Worm (Caenorhabditis elegans): ENCODE data around the gene C35D6.3.
A peak's percentile ranks its signal among the peaks of the same experiment; 100 is the strongest.

The C35D6.3 gene

DNA sequence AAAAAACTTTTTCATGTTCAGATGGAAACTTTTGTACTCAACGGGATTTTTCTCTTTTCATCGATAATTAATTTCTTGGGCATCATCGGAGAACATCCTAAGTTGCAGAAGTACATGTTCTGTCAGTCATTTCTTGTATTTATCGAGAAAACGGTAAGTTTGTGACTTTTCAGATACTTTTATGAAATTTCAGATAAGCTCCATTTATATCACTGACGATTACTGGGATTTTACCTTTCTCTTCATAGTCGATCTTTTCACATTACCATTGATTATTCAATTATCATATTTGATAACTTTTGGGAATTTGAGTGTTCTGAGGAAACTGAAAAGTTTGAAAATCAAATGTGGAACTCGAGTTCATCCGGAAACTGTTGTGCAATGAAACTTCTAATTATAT, 22.0 kb upstream of the C35D6.3 start, which contains the start of gene srz-105:
TSS of gene srz-105 (plus strand) at position 301 of the 400 bp plus-strand sequence.
- TF ChIP-seq pes-1 (GFP tag; IDR thresholded peaks at IDR 0.05), result no peak
- TF ChIP-seq ceh-36 (tag; optimal IDR thresholded peaks at IDR 0.05), result no peak
- TF ChIP-seq tra-4 (tag; optimal IDR thresholded peaks at IDR 0.05), result no peak
- no peak for TF ChIP-seq flt-1 (GFP tag; IDR thresholded peaks at IDR 0.05)
- no peak for TF ChIP-seq hnd-1 (tag; optimal IDR thresholded peaks at IDR 0.05)
- no peak for TF ChIP-seq ets-7 (tag; optimal IDR thresholded peaks at IDR 0.05)
- TF ChIP-seq tbx-37 (GFP tag; conservative IDR thresholded peaks at IDR 0.05), result no peak
- TF ChIP-seq B0310.2 (tag; optimal IDR thresholded peaks at IDR 0.05), result no peak
- TF ChIP-seq scrt-1 (GFP tag; IDR thresholded peaks at IDR 0.05), result no peak
- TF ChIP-seq F13C5.2 (tag; optimal IDR thresholded peaks at IDR 0.05), result no peak
- no peak for TF ChIP-seq aly-1 (tag; optimal IDR thresholded peaks at IDR 0.05)

DNA sequence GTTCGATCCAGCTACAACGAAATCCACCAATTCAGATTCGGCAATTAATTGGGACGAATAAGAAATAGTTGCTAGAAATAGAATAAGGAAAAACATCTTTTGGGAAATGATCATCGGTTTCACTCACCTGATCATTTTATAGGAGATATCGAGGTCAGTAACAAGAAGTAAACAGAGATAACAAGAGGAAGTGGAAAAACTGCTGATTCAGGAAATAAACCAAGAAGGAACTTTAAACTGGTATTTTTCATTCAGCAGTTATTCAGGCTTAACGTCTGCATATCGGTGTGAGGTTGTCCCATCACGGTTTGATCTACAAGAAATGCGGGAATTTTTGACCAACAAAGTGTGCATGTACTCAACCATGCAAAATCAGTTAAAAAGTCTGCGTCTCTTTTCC, 18.1 kb upstream of the C35D6.3 start, which contains the start of gene K03D3.2:
TSS of gene K03D3.2 (minus strand) at position 101 of the 400 bp plus-strand sequence.
- TF ChIP-seq tbx-37 (GFP tag; conservative IDR thresholded peaks at IDR 0.05) (no peak), aly-1 (tag; optimal IDR thresholded peaks at IDR 0.05) (no peak), ceh-36 (tag; optimal IDR thresholded peaks at IDR 0.05) (no peak), F13C5.2 (tag; optimal IDR thresholded peaks at IDR 0.05) (no peak), B0310.2 (tag; optimal IDR thresholded peaks at IDR 0.05) (no peak), hmbx-1 (tag; optimal IDR thresholded peaks at IDR 0.05) (no peak), sea-1 (GFP tag; conservative IDR thresholded peaks at IDR 0.05) (no peak), scrt-1 (GFP tag; IDR thresholded peaks at IDR 0.05) (no peak), pes-1 (GFP tag; IDR thresholded peaks at IDR 0.05) (no peak), hnd-1 (tag; optimal IDR thresholded peaks at IDR 0.05) (no peak), flt-1 (GFP tag; IDR thresholded peaks at IDR 0.05) (no peak), tbx-11 (GFP tag; IDR thresholded peaks at IDR 0.05) (no peak), tra-4 (tag; optimal IDR thresholded peaks at IDR 0.05) (no peak), ceh-13 (GFP tag; optimal IDR thresholded peaks at IDR 0.05) (no peak), ets-7 (tag; optimal IDR thresholded peaks at IDR 0.05) (no peak), ama-1 (optimal IDR thresholded peaks at IDR 0.05) (no peak), hmg-4 (GFP tag; optimal IDR thresholded peaks at IDR 0.05) (no peak)

DNA sequence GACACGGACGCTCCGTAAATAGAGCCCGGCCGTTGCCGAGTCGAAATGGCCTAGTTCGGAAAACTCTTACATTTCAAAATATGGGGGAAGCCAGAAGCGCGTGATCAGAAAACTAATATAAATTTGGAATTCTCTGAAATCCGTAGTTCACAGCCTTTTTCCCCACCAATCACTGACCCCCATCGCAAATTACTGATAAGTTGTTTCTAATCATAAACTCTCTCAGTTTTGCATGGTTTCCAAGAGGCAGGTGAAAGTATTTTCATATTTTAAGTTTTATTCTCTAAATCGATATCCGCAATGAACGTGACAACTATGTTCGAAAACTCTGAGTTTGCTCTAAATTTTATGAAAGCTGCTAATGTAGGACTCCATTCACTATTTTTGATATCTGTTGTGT, 17.5 kb upstream of the C35D6.3 start, which contains the start of gene srz-74:
TSS of gene srz-74 (plus strand) at position 301 of the 400 bp plus-strand sequence.
- TF ChIP-seq tbx-37 (GFP tag; conservative IDR thresholded peaks at IDR 0.05), result no peak

DNA sequence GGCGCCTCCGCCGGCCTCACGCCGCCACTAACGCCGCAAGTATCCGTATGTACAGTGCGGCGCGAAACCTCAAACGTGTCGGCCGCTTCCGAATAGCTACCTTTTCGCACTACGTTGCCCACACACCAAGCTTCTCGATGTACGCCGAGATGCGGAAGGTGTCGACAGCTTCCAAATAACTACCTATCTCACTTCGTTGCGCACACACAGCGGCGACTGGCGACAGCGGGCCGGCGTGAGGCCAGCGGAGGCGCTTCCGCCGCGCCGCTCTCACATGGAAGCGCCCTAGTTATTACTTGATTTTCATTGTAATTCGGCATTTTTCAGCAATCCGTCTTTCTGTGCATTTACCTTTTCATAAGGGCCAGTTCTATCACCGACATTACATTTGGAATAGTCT, 16.1 kb upstream of the C35D6.3 start:
- 0 out of 2 replicates have a peak, but pooled peaks have one; percentile 5 for TF ChIP-seq sea-1 (GFP tag; conservative IDR thresholded peaks at IDR 0.05)
- TF ChIP-seq tbx-11 (GFP tag; IDR thresholded peaks at IDR 0.05), result no peak

DNA sequence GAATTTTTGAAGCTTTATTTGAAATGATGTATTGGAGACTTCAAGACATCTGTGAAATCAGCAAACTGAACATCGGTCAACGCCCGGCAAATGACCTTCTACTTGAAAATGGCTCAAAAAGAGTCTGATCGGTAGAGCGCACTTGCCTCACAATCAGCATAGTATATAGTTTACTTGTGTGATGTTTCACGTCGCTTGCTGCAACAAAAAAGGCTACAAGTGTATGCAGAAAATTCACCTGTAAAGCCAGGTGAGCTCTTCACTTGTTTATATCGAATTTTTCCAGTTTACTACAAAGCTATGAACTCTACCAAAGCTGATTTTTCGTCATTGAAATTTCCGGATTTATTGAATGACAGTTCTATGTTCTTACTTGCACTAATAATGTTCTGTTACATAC, 14.0 kb upstream of the C35D6.3 start, which contains the start of gene srz-71:
TSS of gene srz-71 (plus strand) at position 301 of the 400 bp plus-strand sequence.
- TF ChIP-seq hmbx-1 (tag; optimal IDR thresholded peaks at IDR 0.05), result no peak
- no peak for TF ChIP-seq hnd-1 (tag; optimal IDR thresholded peaks at IDR 0.05)
- TF ChIP-seq B0310.2 (tag; optimal IDR thresholded peaks at IDR 0.05), result no peak
- no peak for TF ChIP-seq ama-1 (optimal IDR thresholded peaks at IDR 0.05)
- no peak for TF ChIP-seq sea-1 (GFP tag; conservative IDR thresholded peaks at IDR 0.05)
- no peak for TF ChIP-seq ceh-36 (tag; optimal IDR thresholded peaks at IDR 0.05)
- TF ChIP-seq aly-1 (tag; optimal IDR thresholded peaks at IDR 0.05), result no peak

DNA sequence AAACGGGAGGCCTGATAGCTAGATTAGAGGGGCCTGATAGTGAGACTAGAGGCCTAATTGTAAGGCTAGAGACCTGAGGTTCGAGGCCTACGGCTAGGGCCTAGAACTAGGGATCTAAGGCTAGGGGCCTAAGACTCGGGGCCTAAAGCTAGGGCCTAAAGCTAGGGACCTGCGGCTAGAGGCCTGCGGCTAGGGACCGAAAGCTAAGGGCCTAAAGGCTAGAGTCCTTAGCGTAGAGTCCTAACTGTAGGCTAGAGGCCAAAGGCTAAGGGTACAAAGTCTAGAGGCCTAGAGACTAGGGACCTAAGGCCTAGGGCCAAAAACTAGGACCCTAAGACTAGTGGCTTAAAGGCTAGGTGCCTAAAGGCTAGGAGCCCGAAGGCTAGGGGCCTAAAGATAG, 13.5 kb upstream of the C35D6.3 start:
- TF ChIP-seq tra-4 (tag; optimal IDR thresholded peaks at IDR 0.05), result no peak
- no peak for TF ChIP-seq ama-1 (optimal IDR thresholded peaks at IDR 0.05)
- TF ChIP-seq F13C5.2 (tag; optimal IDR thresholded peaks at IDR 0.05), result no peak
- no peak for TF ChIP-seq aly-1 (tag; optimal IDR thresholded peaks at IDR 0.05)
- no peak for TF ChIP-seq ceh-36 (tag; optimal IDR thresholded peaks at IDR 0.05)

DNA sequence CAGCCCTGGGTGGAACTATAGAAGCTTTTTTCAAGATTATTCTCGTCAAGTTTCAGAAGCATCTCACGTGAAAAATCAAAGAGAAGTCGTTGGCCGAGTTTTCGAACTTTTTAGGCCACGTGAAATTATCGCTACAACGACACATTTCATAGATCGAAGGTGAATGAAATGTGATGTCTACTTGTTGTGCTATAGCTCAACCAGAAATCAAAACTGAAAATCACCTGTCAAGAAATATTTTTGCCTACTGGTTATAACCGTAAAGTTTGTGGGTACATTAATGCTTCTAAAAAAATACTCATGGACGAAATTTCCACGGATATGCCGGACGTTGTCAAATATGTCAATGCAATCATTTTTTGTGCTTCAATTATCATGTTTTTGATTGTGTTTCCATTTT, 11.6 kb upstream of the C35D6.3 start, which contains the start of gene srz-38:
TSS of gene srz-38 (plus strand) at position 301 of the 400 bp plus-strand sequence.
- TF ChIP-seq pes-1 (GFP tag; IDR thresholded peaks at IDR 0.05) (no peak), aly-1 (tag; optimal IDR thresholded peaks at IDR 0.05) (no peak), B0310.2 (tag; optimal IDR thresholded peaks at IDR 0.05) (no peak), tra-4 (tag; optimal IDR thresholded peaks at IDR 0.05) (no peak), ceh-36 (tag; optimal IDR thresholded peaks at IDR 0.05) (no peak), flt-1 (GFP tag; IDR thresholded peaks at IDR 0.05) (no peak)

DNA sequence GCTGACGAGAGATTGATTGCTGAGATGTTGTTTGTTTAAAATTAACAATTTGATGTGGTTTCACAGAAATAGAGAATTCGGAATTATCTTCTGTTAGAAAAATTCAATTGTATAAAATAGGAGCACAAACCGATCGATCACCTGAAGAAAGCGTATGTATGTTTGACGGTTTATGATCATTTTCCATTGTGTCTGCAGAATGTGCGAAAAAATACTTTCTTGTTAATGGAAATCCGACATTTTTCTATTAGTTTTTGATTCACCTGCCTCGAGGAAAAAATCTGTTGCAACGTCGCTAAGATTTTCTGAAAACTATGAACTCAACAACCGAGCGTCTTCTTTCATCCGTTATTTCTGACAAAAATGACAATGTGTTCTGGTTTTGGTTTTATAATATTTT, 9.9 kb upstream of the C35D6.3 start, which contains the start of gene C35D6.13:
TSS of gene C35D6.13 (plus strand) at position 301 of the 400 bp plus-strand sequence.
- no peak for TF ChIP-seq ceh-13 (GFP tag; optimal IDR thresholded peaks at IDR 0.05)
- no peak for TF ChIP-seq flt-1 (GFP tag; IDR thresholded peaks at IDR 0.05)
- TF ChIP-seq sea-1 (GFP tag; conservative IDR thresholded peaks at IDR 0.05), result no peak
- no peak for TF ChIP-seq B0310.2 (tag; optimal IDR thresholded peaks at IDR 0.05)
- TF ChIP-seq F13C5.2 (tag; optimal IDR thresholded peaks at IDR 0.05), result no peak

DNA sequence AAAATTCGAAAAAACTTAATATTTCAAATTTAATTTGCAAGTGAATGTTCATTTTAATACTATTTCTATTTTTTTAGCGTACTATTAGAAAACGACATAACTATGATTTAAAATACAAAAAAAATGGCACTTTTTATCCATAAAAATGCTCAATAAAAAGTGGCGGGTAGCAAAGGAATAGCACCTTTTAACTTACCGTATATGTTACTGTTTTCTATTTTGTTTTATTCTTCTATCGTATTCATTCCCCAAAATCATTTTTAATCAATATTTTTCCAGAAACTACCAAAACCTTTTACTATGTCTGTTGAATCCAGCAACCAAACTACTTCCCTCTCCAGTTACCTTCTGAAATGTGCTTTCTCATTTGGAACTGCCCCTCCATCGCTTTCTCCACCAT, 4.1 kb downstream of the C35D6.3 start, which contains the start of gene C35D6.4:
TSS of gene C35D6.4 (plus strand) at position 301 of the 400 bp plus-strand sequence.
- TF ChIP-seq B0310.2 (tag; optimal IDR thresholded peaks at IDR 0.05) (no peak), aly-1 (tag; optimal IDR thresholded peaks at IDR 0.05) (no peak), ets-7 (tag; optimal IDR thresholded peaks at IDR 0.05) (no peak), ceh-36 (tag; optimal IDR thresholded peaks at IDR 0.05) (no peak), ama-1 (optimal IDR thresholded peaks at IDR 0.05) (no peak), sea-1 (GFP tag; conservative IDR thresholded peaks at IDR 0.05) (no peak), scrt-1 (GFP tag; IDR thresholded peaks at IDR 0.05) (no peak), tbx-11 (GFP tag; IDR thresholded peaks at IDR 0.05) (no peak), pes-1 (GFP tag; IDR thresholded peaks at IDR 0.05) (no peak), hnd-1 (tag; optimal IDR thresholded peaks at IDR 0.05) (no peak), F13C5.2 (tag; optimal IDR thresholded peaks at IDR 0.05) (no peak), flt-1 (GFP tag; IDR thresholded peaks at IDR 0.05) (no peak), ceh-13 (GFP tag; optimal IDR thresholded peaks at IDR 0.05) (no peak), tra-4 (tag; optimal IDR thresholded peaks at IDR 0.05) (no peak), tbx-37 (GFP tag; conservative IDR thresholded peaks at IDR 0.05) (no peak), hmbx-1 (tag; optimal IDR thresholded peaks at IDR 0.05) (no peak), hmg-4 (GFP tag; optimal IDR thresholded peaks at IDR 0.05) (no peak)
